Fruit fly (Drosophila melanogaster) whole organism, adult: ENCODE results near the gene CG2652.

Experiments
- CG11617 ChIP-seq: fragments of 200-800 bp; sonication (Bioruptor generic); optimal IDR thresholded peaks from 2 replicates; lab custom pipeline; 2017; ENCODE audit warnings: mild to moderate bottlenecking, missing biosample characterization, missing genetic modification reagents, missing genetic modification characterization
- CG12768 ChIP-seq: fragments of 200-800 bp; sonication (Bioruptor generic); optimal IDR thresholded peaks from 2 replicates; lab custom pipeline; 2017; ENCODE audit warnings: missing biosample characterization, missing genetic modification characterization, mild to moderate bottlenecking, moderate library complexity, missing genetic modification reagents
- CG14711 ChIP-seq: fragments of 200-800 bp; sonication (Bioruptor generic); optimal IDR thresholded peaks from 2 replicates; lab custom pipeline; 2018; ENCODE audit warnings: missing biosample characterization, mild to moderate bottlenecking, missing genetic modification characterization, moderate library complexity
- CG5204 ChIP-seq: fragments of 200-800 bp; sonication (Bioruptor generic); optimal IDR thresholded peaks from 2 replicates; lab custom pipeline; 2016; ENCODE audit warnings: missing biosample characterization, missing genetic modification characterization
- CG7045 ChIP-seq: fragments of 200-800 bp; sonication (Bioruptor generic); optimal IDR thresholded peaks from 2 replicates; lab custom pipeline; 2017; ENCODE audit warnings: missing biosample characterization, mild to moderate bottlenecking, missing genetic modification characterization
- Clk ChIP-seq: fragments of 200-800 bp; sonication (Bioruptor generic); optimal IDR thresholded peaks from 2 replicates; lab custom pipeline; 2017; ENCODE audit warnings: missing biosample characterization, missing genetic modification characterization
- kay ChIP-seq: fragments of 200-800 bp; sonication (Bioruptor generic); peaks from one replicate; lab custom pipeline; 2016; ENCODE audit warnings: missing biosample characterization, missing genetic modification characterization, borderline replicate concordance
- pad ChIP-seq: fragments of 200-800 bp; sonication (Bioruptor generic); optimal IDR thresholded peaks from 3 replicates; lab custom pipeline; 2017; ENCODE audit warnings: missing biosample characterization, missing genetic modification characterization, mild to moderate bottlenecking, moderate library complexity, missing genetic modification reagents
- tj ChIP-seq: fragments of 200-800 bp; sonication (Bioruptor generic); optimal IDR thresholded peaks from 3 replicates; lab custom pipeline; 2017; ENCODE audit warnings: missing biosample characterization, mild to moderate bottlenecking, missing genetic modification characterization, moderate library complexity
- toe ChIP-seq: fragments of 200-800 bp; sonication (Bioruptor generic); optimal IDR thresholded peaks from 2 replicates; lab custom pipeline; 2016; ENCODE audit warnings: missing biosample characterization, missing genetic modification characterization

DNA sequence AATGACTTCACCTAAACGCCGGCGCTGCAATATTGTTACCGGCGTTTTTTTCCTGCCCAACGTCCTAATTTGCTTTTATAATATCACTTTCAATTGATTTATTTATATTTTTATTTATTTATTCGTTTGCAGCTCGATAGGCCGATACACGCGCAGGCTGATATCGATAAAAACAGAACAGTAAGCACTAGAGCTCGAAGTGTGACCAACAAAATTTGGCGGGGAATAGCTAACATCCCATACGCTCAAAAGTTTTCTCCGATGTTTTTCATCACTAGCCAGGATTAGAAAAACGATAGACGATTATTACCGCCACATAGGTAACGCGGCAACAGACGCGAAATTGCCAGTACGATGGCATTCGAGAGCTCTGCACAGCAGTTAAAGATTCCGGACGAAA is 31.0 kb upstream of the CG2652 start, which contains the start of the genes CG2685 and CG2694:
- no peak for TF ChIP-seq kay (GFP tag; lab: Kevin White, UChicago)
- no peak for TF ChIP-seq tj (GFP tag; lab: Kevin White, UChicago)
- no peak for TF ChIP-seq CG7045 (GFP tag; lab: Kevin White, UChicago)
- TF ChIP-seq CG5204 (GFP tag; lab: Kevin White, UChicago): no peak
- TF ChIP-seq toe (GFP tag; lab: Kevin White, UChicago): no peak
- peak; percentile 9 for TF ChIP-seq pad (GFP tag; lab: Kevin White, UChicago)
- TF ChIP-seq CG11617 (GFP tag; lab: Kevin White, UChicago): no peak
- TF ChIP-seq CG12768 (GFP tag; lab: Kevin White, UChicago): no peak
- TF ChIP-seq CG14711 (tag; lab: Kevin White, UChicago): no peak
- no peak for TF ChIP-seq Clk (GFP tag; lab: Kevin White, UChicago)
